Fruit fly (Drosophila melanogaster) whole organism, embryonic: ENCODE data around the gene CG10660.

Experiments
- CG1024 ChIP-seq: fragments of 200-800 bp; sonication (Bioruptor generic); IDR thresholded peaks from 2 replicates; pipeline ENCODE4 v1.3.6; 2022; ENCODE audit warnings: missing biosample characterization, missing genetic modification characterization
- CG10366 ChIP-seq: fragments of 200-800 bp; sonication (Bioruptor generic); IDR thresholded peaks from 2 replicates; pipeline ENCODE4 v1.3.6; 2022; ENCODE audit warnings: missing biosample characterization, missing genetic modification characterization
- CG10462 ChIP-seq: fragments of 200-800 bp; sonication (Bioruptor generic); optimal IDR thresholded peaks from 2 replicates; lab custom pipeline; 2016; ENCODE audit warnings: missing biosample characterization, missing genetic modification characterization
- CG10654 ChIP-seq: fragments of 200-800 bp; sonication (Bioruptor generic); optimal IDR thresholded peaks from 2 replicates; lab custom pipeline; 2016; ENCODE audit warnings: missing biosample characterization, missing genetic modification characterization
- CG11398 ChIP-seq: fragments of 200-800 bp; sonication (Bioruptor generic); optimal IDR thresholded peaks from 2 replicates; lab custom pipeline; 2016; ENCODE audit warnings: missing biosample characterization, missing genetic modification characterization
- CG12219 ChIP-seq: fragments of 200-800 bp; sonication (Bioruptor generic); optimal IDR thresholded peaks from 3 replicates; lab custom pipeline; 2018; ENCODE audit warnings: missing biosample characterization, mild to moderate bottlenecking, missing genetic modification characterization
- CG12299 ChIP-seq: fragments of 200-800 bp; sonication (Bioruptor generic); optimal IDR thresholded peaks from 2 replicates; lab custom pipeline; 2018; ENCODE audit warnings: missing biosample characterization, mild to moderate bottlenecking, missing genetic modification characterization
- CG13287 ChIP-seq: fragments of 200-800 bp; sonication (Bioruptor generic); IDR thresholded peaks from 2 replicates; pipeline ENCODE4 v1.3.6; 2022; ENCODE audit warnings: missing biosample characterization, missing genetic modification characterization; ENCODE audit not compliant: partially characterized antibody
- CG15479 ChIP-seq: fragments of 200-800 bp; sonication (Bioruptor generic); optimal IDR thresholded peaks from 3 replicates; lab custom pipeline; 2019; ENCODE audit warnings: missing biosample characterization, mild to moderate bottlenecking, missing genetic modification characterization, moderate library complexity
- CG15601 ChIP-seq: fragments of 200-800 bp; sonication (Bioruptor generic); optimal IDR thresholded peaks from 3 replicates; lab custom pipeline; 2019; ENCODE audit warnings: missing biosample characterization, mild to moderate bottlenecking, missing genetic modification characterization, moderate library complexity
- CG15696 ChIP-seq: fragments of 200-800 bp; sonication (Bioruptor generic); optimal IDR thresholded peaks from 2 replicates; lab custom pipeline; 2019; ENCODE audit warnings: missing biosample characterization, mild to moderate bottlenecking, missing genetic modification characterization, moderate library complexity
- CG1602 ChIP-seq: fragments of 200-800 bp; sonication (Bioruptor generic); optimal IDR thresholded peaks from 3 replicates; lab custom pipeline; 2016; ENCODE audit warnings: missing biosample characterization, missing genetic modification characterization
- CG1647 ChIP-seq: fragments of 200-800 bp; sonication (Bioruptor generic); optimal IDR thresholded peaks from 3 replicates; lab custom pipeline; 2016; ENCODE audit warnings: missing biosample characterization, missing genetic modification characterization
- CG16815 ChIP-seq: fragments of 200-800 bp; sonication (Bioruptor generic); optimal IDR thresholded peaks from 3 replicates; lab custom pipeline; 2017; ENCODE audit warnings: missing biosample characterization, mild to moderate bottlenecking, missing genetic modification characterization
- CG17385 ChIP-seq: fragments of 200-800 bp; sonication (Bioruptor generic); optimal IDR thresholded peaks from 3 replicates; lab custom pipeline; 2018; ENCODE audit warnings: missing biosample characterization, mild to moderate bottlenecking, missing genetic modification characterization
- CG31388 ChIP-seq: fragments of 200-800 bp; sonication (Bioruptor generic); optimal IDR thresholded peaks from 2 replicates; lab custom pipeline; 2016; ENCODE audit warnings: missing biosample characterization, missing genetic modification characterization
- CG32772 ChIP-seq: fragments of 200-800 bp; sonication (Bioruptor generic); IDR thresholded peaks from 2 replicates; pipeline ENCODE4 v1.3.6; 2022; ENCODE audit warnings: missing biosample characterization, missing genetic modification characterization
- CG5245 ChIP-seq: fragments of 200-800 bp; sonication (Bioruptor generic); optimal IDR thresholded peaks from 3 replicates; lab custom pipeline; 2016; ENCODE audit warnings: missing biosample characterization, missing genetic modification characterization
- CG8089 ChIP-seq: fragments of 200-800 bp; sonication (Bioruptor generic); optimal IDR thresholded peaks from 3 replicates; lab custom pipeline; 2016; ENCODE audit warnings: missing biosample characterization, missing genetic modification characterization
- CG8944 ChIP-seq: fragments of 200-800 bp; sonication (Bioruptor generic); optimal IDR thresholded peaks from 3 replicates; lab custom pipeline; 2016; ENCODE audit warnings: missing biosample characterization, missing genetic modification characterization
- CG9817 ChIP-seq: fragments of 200-800 bp; sonication (Bioruptor generic); optimal IDR thresholded peaks from 2 replicates; lab custom pipeline; 2018; ENCODE audit warnings: missing biosample characterization, mild to moderate bottlenecking, missing genetic modification characterization, moderate library complexity
- Fer2 ChIP-seq: fragments of 200-800 bp; sonication (Bioruptor generic); optimal IDR thresholded peaks from 2 replicates; lab custom pipeline; 2018; ENCODE audit warnings: missing biosample characterization, mild to moderate bottlenecking, missing genetic modification characterization, moderate library complexity
- HLH54F ChIP-seq: fragments of 200-800 bp; sonication (Bioruptor generic); optimal IDR thresholded peaks from 3 replicates; lab custom pipeline; 2016; ENCODE audit warnings: missing biosample characterization, missing genetic modification characterization
- Hmr ChIP-seq: fragments of 200-800 bp; sonication (Bioruptor generic); optimal IDR thresholded peaks from 3 replicates; lab custom pipeline; 2017; ENCODE audit warnings: mild to moderate bottlenecking, missing biosample characterization, missing genetic modification reagents, missing genetic modification characterization
- Hr51 ChIP-seq, 2 experiments: fragments of 200-800 bp; sonication (Bioruptor generic); optimal IDR thresholded peaks; 2 replicates in 1 of 2; 3 replicates in 1 of 2; lab custom pipeline; 2016 to 2018; ENCODE audit warnings: missing biosample characterization in 2 of 2, missing genetic modification characterization in 2 of 2, mild to moderate bottlenecking in 1 of 2, moderate library complexity in 1 of 2
- NC2α ChIP-seq: fragments of 200-800 bp; sonication (Bioruptor generic); optimal IDR thresholded peaks from 2 replicates; lab custom pipeline; 2016; ENCODE audit warnings: missing biosample characterization, missing genetic modification characterization
- NFAT ChIP-seq: fragments of 200-800 bp; sonication (Bioruptor generic); IDR thresholded peaks from 2 replicates; pipeline ENCODE4 v1.3.6; 2022; ENCODE audit warnings: missing biosample characterization, missing genetic modification characterization
- Oli ChIP-seq: fragments of 200-800 bp; sonication (Bioruptor generic); optimal IDR thresholded peaks from 2 replicates; lab custom pipeline; 2018; ENCODE audit warnings: missing biosample characterization, mild to moderate bottlenecking, missing genetic modification characterization, moderate library complexity
- Optix ChIP-seq: fragments of 200-800 bp; sonication (Bioruptor generic); IDR thresholded peaks from 3 replicates; pipeline ENCODE4 v1.3.6; 2022; ENCODE audit warnings: missing biosample characterization, missing genetic modification characterization
- crc ChIP-seq: fragments of 200-800 bp; sonication (Bioruptor generic); optimal IDR thresholded peaks from 2 replicates; lab custom pipeline; 2016; ENCODE audit warnings: missing biosample characterization, missing genetic modification characterization
- cwo ChIP-seq: fragments of 200-800 bp; sonication (Bioruptor generic); optimal IDR thresholded peaks from 3 replicates; lab custom pipeline; 2017; ENCODE audit warnings: missing biosample characterization, missing genetic modification characterization, mild to moderate bottlenecking, moderate library complexity, missing genetic modification reagents
- danr ChIP-seq: fragments of 200-800 bp; sonication (Bioruptor generic); IDR thresholded peaks from 2 replicates; pipeline ENCODE4 v1.3.6; 2022; ENCODE audit warnings: missing biosample characterization, missing genetic modification characterization
- dysf ChIP-seq: fragments of 200-800 bp; sonication (Bioruptor generic); IDR thresholded peaks from 3 replicates; pipeline ENCODE4 v1.3.6; 2022; ENCODE audit warnings: missing biosample characterization, missing genetic modification characterization
- gfzf ChIP-seq: fragments of 200-800 bp; sonication (Bioruptor generic); optimal IDR thresholded peaks from 2 replicates; lab custom pipeline; 2016; ENCODE audit warnings: missing biosample characterization, mild to moderate bottlenecking, missing genetic modification characterization, moderate library complexity
- grau ChIP-seq: fragments of 200-800 bp; optimal IDR thresholded peaks from 3 replicates; lab custom pipeline; 2019; ENCODE audit warnings: missing biosample characterization, mild to moderate bottlenecking, missing genetic modification characterization, moderate library complexity
- grn ChIP-seq: fragments of 200-800 bp; sonication (Bioruptor generic); optimal IDR thresholded peaks from 3 replicates; lab custom pipeline; 2017; ENCODE audit warnings: missing biosample characterization, missing genetic modification characterization
- gt ChIP-seq: fragments of 200-800 bp; sonication (Bioruptor generic); IDR thresholded peaks from 2 replicates; pipeline ENCODE4 v1.3.6; 2022; ENCODE audit warnings: missing biosample characterization, missing genetic modification characterization
- h ChIP-seq: fragments of >200 bp; optimal IDR thresholded peaks from 2 replicates; lab custom pipeline; 2017
- ind ChIP-seq: fragments of 200-800 bp; sonication (Bioruptor generic); optimal IDR thresholded peaks from 3 replicates; lab custom pipeline; 2016; ENCODE audit warnings: missing biosample characterization, missing genetic modification characterization
- insv ChIP-seq, 2 experiments: fragments of 200-800 bp; sonication (Bioruptor generic); optimal IDR thresholded peaks; 3 replicates each; lab custom pipeline; 2016 to 2018; ENCODE audit warnings: missing biosample characterization in 2 of 2, missing genetic modification characterization in 2 of 2
- onecut ChIP-seq: fragments of 200-800 bp; sonication (Bioruptor generic); IDR thresholded peaks from 2 replicates; pipeline ENCODE4 v1.3.6; 2022; ENCODE audit warnings: missing biosample characterization, missing genetic modification characterization
- pum ChIP-seq: fragments of 200-800 bp; sonication (Bioruptor generic); optimal IDR thresholded peaks from 2 replicates; lab custom pipeline; 2016; ENCODE audit warnings: missing biosample characterization, missing genetic modification characterization
- pzg ChIP-seq: fragments of 200-800 bp; sonication (Bioruptor generic); optimal IDR thresholded peaks from 3 replicates; lab custom pipeline; 2018; ENCODE audit warnings: missing biosample characterization, mild to moderate bottlenecking, missing genetic modification characterization, moderate library complexity
- scrt ChIP-seq: fragments of 200-800 bp; sonication (Bioruptor generic); optimal IDR thresholded peaks from 2 replicates; lab custom pipeline; 2018; ENCODE audit warnings: missing biosample characterization, mild to moderate bottlenecking, missing genetic modification characterization, moderate library complexity
- seq ChIP-seq: fragments of 200-800 bp; sonication (Bioruptor generic); IDR thresholded peaks from 2 replicates; pipeline ENCODE4 v1.3.6; 2022; ENCODE audit warnings: missing biosample characterization, missing genetic modification characterization
- shn ChIP-seq: fragments of 200-800 bp; sonication (Bioruptor generic); optimal IDR thresholded peaks from 3 replicates; lab custom pipeline; 2016; ENCODE audit warnings: missing biosample characterization, missing genetic modification characterization
- slou ChIP-seq: fragments of 200-800 bp; sonication (Bioruptor generic); optimal IDR thresholded peaks from 3 replicates; lab custom pipeline; 2016; ENCODE audit warnings: missing biosample characterization, missing genetic modification characterization
- tin ChIP-seq: fragments of 200-800 bp; sonication (Bioruptor generic); optimal IDR thresholded peaks from 3 replicates; lab custom pipeline; 2016; ENCODE audit warnings: missing biosample characterization, missing genetic modification characterization
- z ChIP-seq: fragments of 200-800 bp; sonication (Bioruptor generic); IDR thresholded peaks from 3 replicates; pipeline ENCODE4 v1.3.6; 2022; ENCODE audit warnings: missing biosample characterization, missing genetic modification characterization
- zen2 ChIP-seq: fragments of 200-800 bp; sonication (Bioruptor generic); IDR thresholded peaks from 3 replicates; pipeline ENCODE4 v1.3.6; 2022; ENCODE audit warnings: missing biosample characterization, missing genetic modification characterization; ENCODE audit not compliant: partially characterized antibody

The CG10660 gene

dm6 chr3L:12456916-12457662 is 33.4 kb downstream of the CG10660 start (continued):
- peak; percentile 87 for TF ChIP-seq Oli (tag; lab: Kevin White, UChicago)
- TF ChIP-seq CG12219: peak; percentile 48
- no peak for TF ChIP-seq HLH54F (GFP tag; lab: Kevin White, UChicago)
- TF ChIP-seq CG31388 (GFP tag; lab: Kevin White, UChicago): peak; percentile 50
- TF ChIP-seq pzg (GFP tag; lab: Kevin White, UChicago): no peak
- TF ChIP-seq CG9817 (tag; lab: Kevin White, UChicago): peak; percentile 31
- 0 out of 2 replicates have a peak, but pooled peaks have one; percentile 53 for TF ChIP-seq CG1024 (GFP tag; lab: Robert Waterston, UW)
- TF ChIP-seq NC2α (GFP tag; lab: Kevin White, UChicago): no peak
- no peak for TF ChIP-seq crc
- TF ChIP-seq CG15601: peak; percentile 89
- TF ChIP-seq insv (GFP tag; optimal IDR thresholded peaks at IDR 0.05; lab: Kevin White, UChicago): no peak
- TF ChIP-seq CG17385 (GFP tag; lab: Kevin White, UChicago): peak; percentile 74
- no peak for TF ChIP-seq grn
- no peak for TF ChIP-seq CG10366 (GFP tag; lab: Robert Waterston, UW)
- peak; percentile 39 for TF ChIP-seq CG10654 (GFP tag; lab: Kevin White, UChicago)
- peak; percentile 56 for TF ChIP-seq CG32772 (GFP tag; lab: Robert Waterston, UW)
- no peak for TF ChIP-seq CG1647 (GFP tag; lab: Kevin White, UChicago)
- peak; percentile 70 for TF ChIP-seq CG10462 (GFP tag; lab: Kevin White, UChicago)
- TF ChIP-seq shn (GFP tag; lab: Kevin White, UChicago): no peak
- peak; percentile 23 for TF ChIP-seq Hmr (GFP tag; lab: Kevin White, UChicago)
- peak; percentile 84 for TF ChIP-seq grau (tag; lab: Kevin White, UChicago)
- TF ChIP-seq gt (GFP tag; lab: Robert Waterston, UW): no peak
- peak; percentile 49 for TF ChIP-seq pum (GFP tag; lab: Kevin White, UChicago)
- TF ChIP-seq Optix (GFP tag; lab: Robert Waterston, UW): no peak
- no peak for TF ChIP-seq seq (GFP tag; lab: Robert Waterston, UW)
- peak; percentile 62 for TF ChIP-seq ind (GFP tag; lab: Kevin White, UChicago)
- TF ChIP-seq CG15479 (GFP tag; lab: Kevin White, UChicago): no peak
- peak; percentile 40 to 85 for TF ChIP-seq Hr51 (GFP tag; optimal IDR thresholded peaks at IDR 0.05; lab: Kevin White, UChicago)
- no peak for TF ChIP-seq NFAT (GFP tag; lab: Robert Waterston, UW)
- TF ChIP-seq Fer2 (tag; lab: Kevin White, UChicago): no peak
- peak; percentile 14 for TF ChIP-seq CG8944
- TF ChIP-seq CG8089 (GFP tag; lab: Kevin White, UChicago): no peak
- TF ChIP-seq h (lab: Kevin White, UChicago): no peak
- peak; percentile 83 for TF ChIP-seq CG16815 (GFP tag; lab: Kevin White, UChicago)
- TF ChIP-seq CG5245 (GFP tag; lab: Kevin White, UChicago): peak; percentile 69
- TF ChIP-seq slou (GFP tag; lab: Kevin White, UChicago): no peak
- TF ChIP-seq tin (GFP tag; lab: Kevin White, UChicago): peak; percentile 78
- peak; percentile 21 for TF ChIP-seq CG12299 (tag; lab: Kevin White, UChicago)
- TF ChIP-seq gfzf (GFP tag; lab: Kevin White, UChicago): no peak
- TF ChIP-seq cwo (GFP tag; lab: Kevin White, UChicago): peak; percentile 42
- peak; percentile 51 for TF ChIP-seq scrt (GFP tag; lab: Kevin White, UChicago)
- no peak for TF ChIP-seq CG11398 (GFP tag; lab: Kevin White, UChicago)
- TF ChIP-seq CG1602 (GFP tag; lab: Kevin White, UChicago): peak; percentile 77
- peak; percentile 73 for TF ChIP-seq dysf (GFP tag; lab: Robert Waterston, UW)
- no peak for TF ChIP-seq zen2 (GFP tag; lab: Robert Waterston, UW)
- TF ChIP-seq CG15696: peak; percentile 89
- peak; percentile 36; the same call in 1 of the 2 replicates for TF ChIP-seq onecut
- peak; percentile 62; the same call in 1 of the 3 replicates for TF ChIP-seq z (GFP tag; lab: Robert Waterston, UW)
- TF ChIP-seq danr (GFP tag; lab: Robert Waterston, UW): peak; percentile 63
- no peak; the same call in 1 of the 2 replicates for TF ChIP-seq CG13287 (GFP tag; lab: Robert Waterston, UW)
